Fruit fly (Drosophila melanogaster): ENCODE measurements around the gene Mettl3.

Gene Mettl3

DNA sequence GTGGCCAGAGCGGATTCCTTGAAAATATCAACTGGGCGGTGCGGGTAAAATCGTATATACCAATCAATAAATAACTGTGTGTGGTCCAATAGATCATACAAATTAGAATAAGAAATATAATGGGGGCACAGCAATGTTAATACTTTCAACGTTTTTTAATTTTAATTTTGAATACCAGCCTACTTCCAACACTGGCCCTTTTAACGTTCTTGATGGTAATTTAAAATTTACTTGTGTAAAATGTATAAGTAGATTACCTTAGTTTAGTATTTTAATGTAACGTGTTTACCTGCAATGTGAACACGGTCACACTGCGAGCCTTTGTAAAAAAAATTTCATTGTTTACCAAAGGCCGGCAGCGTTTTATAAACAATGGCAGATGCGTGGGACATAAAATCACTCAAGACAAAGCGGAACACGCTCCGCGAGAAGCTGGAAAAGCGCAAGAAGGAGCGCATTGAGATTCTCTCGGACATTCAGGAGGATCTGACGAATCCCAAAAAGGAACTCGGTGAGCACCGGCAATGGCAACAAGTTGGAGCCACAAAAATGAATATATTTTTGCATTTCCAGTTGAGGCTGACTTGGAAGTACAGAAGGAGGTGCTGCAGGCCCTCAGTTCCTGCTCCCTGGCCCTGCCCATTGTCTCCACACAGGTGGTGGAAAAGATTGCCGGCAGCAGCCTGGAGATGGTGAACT is at the start of gene Mettl3, which contains the start of gene KrT95D:
Mettl3 (plus strand) TSS at position 333 of the 699 bp plus-strand sequence.
KrT95D (minus strand) TSS at position 3 of the 699 bp plus-strand sequence.
- TF ChIP-seq bab1 (GFP tag; optimal IDR thresholded peaks at IDR 0.05) (no peak), toe (GFP tag; optimal IDR thresholded peaks at IDR 0.05) (no peak), Hr96 (GFP tag; optimal IDR thresholded peaks at IDR 0.05) (peak; percentile 35), CG1620 (GFP tag; optimal IDR thresholded peaks at IDR 0.05) (peak; percentile 23), CG14711 (tag; optimal IDR thresholded peaks at IDR 0.05) (no peak), CG11617 (GFP tag; optimal IDR thresholded peaks at IDR 0.05) (peak; percentile 39), Clk (GFP tag; optimal IDR thresholded peaks at IDR 0.05) (no peak), CG33017 (tag; optimal IDR thresholded peaks at IDR 0.05) (no peak), kay (GFP tag; ENCODE audit: borderline replicate concordance) (no peak), CG7045 (GFP tag; optimal IDR thresholded peaks at IDR 0.05) (no peak), CG12768 (GFP tag; optimal IDR thresholded peaks at IDR 0.05) (no peak), Crg-1 (GFP tag; optimal IDR thresholded peaks at IDR 0.05) (peak; percentile 36), pad (GFP tag; optimal IDR thresholded peaks at IDR 0.05) (no peak), cnc (optimal IDR thresholded peaks at IDR 0.05) (no peak)

DNA sequence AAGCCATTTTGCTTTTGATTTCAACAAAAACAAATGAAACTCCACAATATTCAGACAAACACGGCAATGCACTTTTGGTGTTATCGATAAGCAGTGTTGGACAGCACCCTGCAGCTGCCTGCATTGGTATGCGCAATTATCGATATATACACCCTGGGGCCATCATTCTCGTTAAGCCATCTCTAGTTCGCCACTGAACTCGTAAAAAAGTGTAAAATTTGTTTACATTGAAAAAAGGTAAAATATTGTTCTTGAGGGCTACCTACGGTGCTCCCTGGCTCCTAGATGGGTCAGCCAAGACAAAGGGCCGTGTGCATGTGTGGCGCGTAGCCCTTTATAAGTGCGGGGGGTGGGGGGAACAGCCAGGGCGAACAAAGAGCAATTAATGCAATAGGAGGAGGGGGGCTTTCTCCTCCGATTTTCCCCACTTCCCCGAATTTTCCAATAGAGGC is 45.5 kb upstream of the Mettl3 start, which contains the start of the genes CG13603 and CG5902:
CG13603 (minus strand) TSS at position 91 of the 452 bp plus-strand sequence.
CG5902 (plus strand) TSS at position 164 of the 452 bp plus-strand sequence.
- TF ChIP-seq Clk (GFP tag; optimal IDR thresholded peaks at IDR 0.05), result peak; percentile 40
- TF ChIP-seq CG5204 (GFP tag; optimal IDR thresholded peaks at IDR 0.05), result no peak
- peak; percentile 80 for TF ChIP-seq Mnt (GFP tag; optimal IDR thresholded peaks at IDR 0.05)
- TF ChIP-seq cnc (optimal IDR thresholded peaks at IDR 0.05), result no peak
- no peak for TF ChIP-seq kay (GFP tag; ENCODE audit: borderline replicate concordance)
- no peak for TF ChIP-seq CG33017 (tag; optimal IDR thresholded peaks at IDR 0.05)
- peak; percentile 81 for TF ChIP-seq Crg-1 (GFP tag; optimal IDR thresholded peaks at IDR 0.05)
- peak; percentile 70 for TF ChIP-seq pad (GFP tag; optimal IDR thresholded peaks at IDR 0.05)
- peak; percentile 84 for TF ChIP-seq CG1620 (GFP tag; optimal IDR thresholded peaks at IDR 0.05)
- peak; percentile 80 for TF ChIP-seq CG12768 (GFP tag; optimal IDR thresholded peaks at IDR 0.05)
- no peak for TF ChIP-seq tj (GFP tag; optimal IDR thresholded peaks at IDR 0.05)
- TF ChIP-seq CG7101 (tag; optimal IDR thresholded peaks at IDR 0.05), result peak; percentile 66
- peak; percentile 40 for TF ChIP-seq CG14711 (tag; optimal IDR thresholded peaks at IDR 0.05)
- TF ChIP-seq cic (GFP tag; optimal IDR thresholded peaks at IDR 0.05), result peak; percentile 58
- TF ChIP-seq Hr96 (GFP tag; optimal IDR thresholded peaks at IDR 0.05), result no peak
- peak; percentile 75 for TF ChIP-seq bab1 (GFP tag; optimal IDR thresholded peaks at IDR 0.05)
- peak; percentile 49 for TF ChIP-seq CG11617 (GFP tag; optimal IDR thresholded peaks at IDR 0.05)
- TF ChIP-seq toe (GFP tag; optimal IDR thresholded peaks at IDR 0.05), result peak; percentile 79
- TF ChIP-seq CG7045 (GFP tag; optimal IDR thresholded peaks at IDR 0.05), result peak; percentile 59
- peak; percentile 19 for TF ChIP-seq ovo (GFP tag; optimal IDR thresholded peaks at IDR 0.05)

- no peak for TF ChIP-seq toe (GFP tag; optimal IDR thresholded peaks at IDR 0.05)
- TF ChIP-seq kay (GFP tag; ENCODE audit: borderline replicate concordance), result peak; percentile 75
- TF ChIP-seq CG33017 (tag; optimal IDR thresholded peaks at IDR 0.05), result no peak
- peak in 1 of 2 experiments; percentile 9 for TF ChIP-seq cnc (optimal IDR thresholded peaks at IDR 0.05)
- TF ChIP-seq Crg-1 (GFP tag; optimal IDR thresholded peaks at IDR 0.05), result no peak
- no peak for TF ChIP-seq CG7045 (GFP tag; optimal IDR thresholded peaks at IDR 0.05)
- no peak for TF ChIP-seq Clk (GFP tag; optimal IDR thresholded peaks at IDR 0.05)
- TF ChIP-seq CG1620 (GFP tag; optimal IDR thresholded peaks at IDR 0.05), result no peak
- no peak for TF ChIP-seq bab1 (GFP tag; optimal IDR thresholded peaks at IDR 0.05)
- no peak for TF ChIP-seq CG11617 (GFP tag; optimal IDR thresholded peaks at IDR 0.05)
- TF ChIP-seq cic (GFP tag; optimal IDR thresholded peaks at IDR 0.05), result peak; percentile 22
Observed at dm6 chr3R:23991364-23991763, 40.6 kb upstream of the Mettl3 start.

- peak; percentile 86 for TF ChIP-seq cic (GFP tag; optimal IDR thresholded peaks at IDR 0.05)
- TF ChIP-seq CG7101 (tag; optimal IDR thresholded peaks at IDR 0.05), result peak; percentile 74
- TF ChIP-seq CG7045 (GFP tag; optimal IDR thresholded peaks at IDR 0.05), result no peak
- peak; percentile 95 for TF ChIP-seq CG12768 (GFP tag; optimal IDR thresholded peaks at IDR 0.05)
- TF ChIP-seq Clk (GFP tag; optimal IDR thresholded peaks at IDR 0.05), result peak; percentile 12
- no peak for TF ChIP-seq CG5204 (GFP tag; optimal IDR thresholded peaks at IDR 0.05)
- peak; percentile 39 for TF ChIP-seq CG14711 (tag; optimal IDR thresholded peaks at IDR 0.05)
- no peak for TF ChIP-seq toe (GFP tag; optimal IDR thresholded peaks at IDR 0.05)
- TF ChIP-seq pad (GFP tag; optimal IDR thresholded peaks at IDR 0.05), result peak; percentile 84
- TF ChIP-seq CG1620 (GFP tag; optimal IDR thresholded peaks at IDR 0.05), result peak; percentile 69
- peak; percentile 41 for TF ChIP-seq CG33017 (tag; optimal IDR thresholded peaks at IDR 0.05)
- TF ChIP-seq tj (GFP tag; optimal IDR thresholded peaks at IDR 0.05), result no peak
- no peak for TF ChIP-seq cnc (optimal IDR thresholded peaks at IDR 0.05)
- TF ChIP-seq Hr96 (GFP tag; optimal IDR thresholded peaks at IDR 0.05), result peak; percentile 63
- TF ChIP-seq kay (GFP tag; ENCODE audit: borderline replicate concordance), result peak; percentile 98
- peak; percentile 11 for TF ChIP-seq CG11617 (GFP tag; optimal IDR thresholded peaks at IDR 0.05)
- peak; percentile 68 for TF ChIP-seq Crg-1 (GFP tag; optimal IDR thresholded peaks at IDR 0.05)
- peak; percentile 56 for TF ChIP-seq ovo (GFP tag; optimal IDR thresholded peaks at IDR 0.05)
- peak; percentile 58 for TF ChIP-seq bab1 (GFP tag; optimal IDR thresholded peaks at IDR 0.05)
- peak; percentile 74 for TF ChIP-seq Mnt (GFP tag; optimal IDR thresholded peaks at IDR 0.05)
Observed at dm6 chr3R:23992823-23993797, 38.8 kb upstream of the Mettl3 start, which contains the start of the genes Epp and Rab7. Gene Epp, minus strand, starts transcription at chr3R:23992916. Gene Rab7, plus strand, starts transcription at chr3R:23993008.
